Fruit fly (Drosophila melanogaster): ENCODE measurements around the gene CG13775.

dm6 chr2L:6925114-6925513 is 31.6 kb downstream of the CG13775 start:
- TF ChIP-seq OdsH (GFP tag; optimal IDR thresholded peaks at IDR 0.05): no peak
- TF ChIP-seq Eip93F (GFP tag; optimal IDR thresholded peaks at IDR 0.05): no peak
- no peak for TF ChIP-seq CG15336 (GFP tag; IDR thresholded peaks at IDR 0.05)
- no peak for TF ChIP-seq CG11294 (GFP tag; IDR thresholded peaks at IDR 0.05)
- TF ChIP-seq pdm3 (GFP tag; optimal IDR thresholded peaks at IDR 0.05): no peak
- TF ChIP-seq Eip75B (GFP tag; optimal IDR thresholded peaks at IDR 0.05): no peak
- TF ChIP-seq ss (GFP tag; optimal IDR thresholded peaks at IDR 0.05): no peak
- no peak for TF ChIP-seq vri (GFP tag; optimal IDR thresholded peaks at IDR 0.05)
- TF ChIP-seq Lpt (GFP tag; optimal IDR thresholded peaks at IDR 0.05): no peak
- no peak for TF ChIP-seq Hr39 (GFP tag; optimal IDR thresholded peaks at IDR 0.05)
